Fruit fly (Drosophila melanogaster): ENCODE measurements around the gene CG15443.

The CG15443 gene

DNA sequence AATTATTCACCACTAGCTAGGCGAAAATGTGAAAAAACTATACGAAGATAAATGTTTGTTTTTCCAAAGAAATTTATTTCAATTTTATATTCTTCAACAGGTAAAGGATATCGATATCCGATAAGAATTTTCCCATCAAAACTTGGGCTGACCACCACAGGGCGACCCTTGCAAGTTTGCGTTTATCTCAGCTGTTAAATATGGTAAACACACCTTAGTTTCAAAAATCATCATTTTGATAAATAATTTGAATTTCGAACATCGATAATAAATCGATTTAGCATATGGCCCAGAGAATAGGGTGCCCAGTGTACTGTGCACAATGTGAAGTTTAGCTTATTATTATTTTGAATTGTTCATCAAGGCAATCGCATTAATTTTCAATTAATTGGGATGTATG, at the start of gene CG15443, which contains the start of gene Paris:
Gene CG15443, minus strand, starts transcription at position 125 of the 400 bp plus-strand sequence.
Gene Paris, plus strand, starts transcription at position 289 of the 400 bp plus-strand sequence.
- TF ChIP-seq CG7045 (GFP tag; optimal IDR thresholded peaks at IDR 0.05) = no peak
- no peak for TF ChIP-seq cnc (optimal IDR thresholded peaks at IDR 0.05)
- no peak for TF ChIP-seq kay (GFP tag; ENCODE audit: borderline replicate concordance)
- no peak for TF ChIP-seq tj (GFP tag; optimal IDR thresholded peaks at IDR 0.05)
- TF ChIP-seq Crg-1 (GFP tag; optimal IDR thresholded peaks at IDR 0.05) = peak; percentile 34
- no peak for TF ChIP-seq CG5204 (GFP tag; optimal IDR thresholded peaks at IDR 0.05)
- no peak for TF ChIP-seq CG1620 (GFP tag; optimal IDR thresholded peaks at IDR 0.05)

dm6 chr2L:4477978-4478377, 14.7 kb upstream of the CG15443 start:
- TF ChIP-seq CG1620 (GFP tag; optimal IDR thresholded peaks at IDR 0.05) = no peak
- TF ChIP-seq CG7045 (GFP tag; optimal IDR thresholded peaks at IDR 0.05) = no peak

dm6 chr2L:4476672-4477273, 13.5 kb upstream of the CG15443 start, which contains the start of gene ine:
Gene ine (minus strand): TSS chr2L:4477022.
- TF ChIP-seq Clk (GFP tag; optimal IDR thresholded peaks at IDR 0.05) (no peak), kay (GFP tag; ENCODE audit: borderline replicate concordance) (no peak), cnc (optimal IDR thresholded peaks at IDR 0.05) (no peak), CG11617 (GFP tag; optimal IDR thresholded peaks at IDR 0.05) (no peak), Mnt (GFP tag; optimal IDR thresholded peaks at IDR 0.05) (peak; percentile 1)

- peak; percentile 21 for TF ChIP-seq cic (GFP tag; optimal IDR thresholded peaks at IDR 0.05)
- TF ChIP-seq bab1 (GFP tag; optimal IDR thresholded peaks at IDR 0.05) = no peak
- no peak for TF ChIP-seq toe (GFP tag; optimal IDR thresholded peaks at IDR 0.05)
- TF ChIP-seq CG12768 (GFP tag; optimal IDR thresholded peaks at IDR 0.05) = peak; percentile 8
- TF ChIP-seq kay (GFP tag; ENCODE audit: borderline replicate concordance) = no peak
- peak; percentile 7 for TF ChIP-seq CG11617 (GFP tag; optimal IDR thresholded peaks at IDR 0.05)
- TF ChIP-seq tj (GFP tag; optimal IDR thresholded peaks at IDR 0.05) = no peak
Observed at dm6 chr2L:4475422-4475821, 12.2 kb upstream of the CG15443 start.

- no peak for TF ChIP-seq Mnt (GFP tag; optimal IDR thresholded peaks at IDR 0.05)
- TF ChIP-seq bab1 (GFP tag; optimal IDR thresholded peaks at IDR 0.05) = peak; percentile 59
Observed at dm6 chr2L:4464946-4465345, 1.7 kb upstream of the CG15443 start, which contains the start of gene FIG4. Gene FIG4 (plus strand): TSS chr2L:4465174.

DNA sequence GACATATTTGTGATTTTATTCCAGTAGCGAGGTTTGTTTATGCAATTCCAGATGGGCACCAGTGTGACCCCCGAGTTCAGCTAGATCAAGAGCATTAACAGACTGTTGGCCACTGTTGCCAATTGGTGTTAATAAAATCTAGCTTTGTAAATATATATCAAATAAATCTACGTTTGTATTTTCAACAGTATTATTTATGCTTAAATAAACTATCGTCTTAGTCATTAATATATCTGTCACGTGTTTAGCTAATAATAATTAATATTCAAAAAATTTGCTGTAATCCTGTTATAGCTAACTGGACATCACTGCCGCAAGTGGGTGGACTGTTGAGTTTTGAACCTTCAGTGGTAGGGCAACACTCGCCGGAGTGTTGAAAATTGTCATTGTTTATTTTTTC, 3.7 kb downstream of the CG15443 start, which contains the start of the genes mRpL27 and CG15435:
Gene mRpL27, minus strand, starts transcription at position 96 of the 400 bp plus-strand sequence.
Gene CG15435, plus strand, starts transcription at position 187 of the 400 bp plus-strand sequence.
- TF ChIP-seq kay (GFP tag; ENCODE audit: borderline replicate concordance) = no peak
- TF ChIP-seq CG5204 (GFP tag; optimal IDR thresholded peaks at IDR 0.05) = no peak
- no peak for TF ChIP-seq Crg-1 (GFP tag; optimal IDR thresholded peaks at IDR 0.05)
- TF ChIP-seq CG11617 (GFP tag; optimal IDR thresholded peaks at IDR 0.05) = peak; percentile 42
- peak; percentile 20 for TF ChIP-seq cic (GFP tag; optimal IDR thresholded peaks at IDR 0.05)
- TF ChIP-seq cnc (optimal IDR thresholded peaks at IDR 0.05) = no peak
- peak; percentile 74 for TF ChIP-seq CG12768 (GFP tag; optimal IDR thresholded peaks at IDR 0.05)
- TF ChIP-seq CG1620 (GFP tag; optimal IDR thresholded peaks at IDR 0.05) = peak; percentile 50
- TF ChIP-seq bab1 (GFP tag; optimal IDR thresholded peaks at IDR 0.05) = peak; percentile 49
- peak; percentile 26 for TF ChIP-seq CG7045 (GFP tag; optimal IDR thresholded peaks at IDR 0.05)
- peak; percentile 66 for TF ChIP-seq Mnt (GFP tag; optimal IDR thresholded peaks at IDR 0.05)
- peak; percentile 61 for TF ChIP-seq toe (GFP tag; optimal IDR thresholded peaks at IDR 0.05)
- TF ChIP-seq ovo (GFP tag; optimal IDR thresholded peaks at IDR 0.05) = no peak
- TF ChIP-seq Clk (GFP tag; optimal IDR thresholded peaks at IDR 0.05) = no peak
- TF ChIP-seq CG14711 (tag; optimal IDR thresholded peaks at IDR 0.05) = peak; percentile 81
- peak; percentile 54 for TF ChIP-seq Hr96 (GFP tag; optimal IDR thresholded peaks at IDR 0.05)
- peak; percentile 10 for TF ChIP-seq tj (GFP tag; optimal IDR thresholded peaks at IDR 0.05)
- peak; percentile 31 for TF ChIP-seq pad (GFP tag; optimal IDR thresholded peaks at IDR 0.05)
- peak; percentile 2 for TF ChIP-seq CG33017 (tag; optimal IDR thresholded peaks at IDR 0.05)
- TF ChIP-seq CG7101 (tag; optimal IDR thresholded peaks at IDR 0.05) = peak; percentile 41

DNA sequence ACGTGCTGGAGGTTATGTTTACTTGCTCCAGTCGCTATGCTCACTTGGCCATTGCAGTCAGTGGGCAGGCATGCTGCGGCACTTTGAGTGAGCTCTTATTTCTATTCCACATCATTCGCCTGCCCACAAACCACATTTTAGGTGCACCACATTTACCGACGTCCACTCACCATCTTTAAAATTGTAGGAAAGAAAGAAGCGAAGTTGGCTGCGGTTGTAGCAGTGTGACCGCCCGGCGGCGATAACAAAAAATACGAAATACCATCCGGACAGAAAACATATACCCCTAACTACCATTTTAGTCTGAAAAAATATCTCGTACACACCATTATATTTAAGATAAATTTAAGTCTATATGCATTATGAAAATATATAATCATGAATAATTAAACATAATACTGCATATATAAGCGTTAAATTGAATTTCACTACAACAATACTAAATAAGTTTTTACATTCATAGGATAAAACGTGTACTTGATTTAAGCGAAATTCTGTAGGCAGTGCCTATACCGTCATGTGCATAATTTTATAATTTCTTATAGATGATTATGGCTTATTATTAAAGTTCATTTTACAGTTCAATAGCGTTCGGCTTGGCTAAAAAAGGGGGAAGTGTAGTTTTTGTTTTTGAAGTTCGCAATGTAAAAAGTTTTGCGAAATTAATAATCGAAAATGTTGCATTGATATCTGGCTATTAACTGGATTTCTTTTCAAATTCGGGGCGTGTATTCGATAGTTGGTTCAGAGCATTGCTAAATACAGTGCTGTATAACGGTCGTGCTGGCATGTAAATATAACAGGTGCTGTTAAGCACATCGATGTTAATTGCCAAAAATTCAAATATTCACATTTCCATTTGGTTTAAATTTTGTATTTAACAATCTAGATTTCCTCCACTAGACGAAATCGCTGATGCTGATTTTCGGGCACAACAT, 4.9 kb downstream of the CG15443 start, which contains the start of gene RpL27A:
Gene RpL27A, minus strand, starts transcription at position 246 of the 938 bp plus-strand sequence.
- TF ChIP-seq CG7045 (GFP tag; optimal IDR thresholded peaks at IDR 0.05) (peak; percentile 74), pad (GFP tag; optimal IDR thresholded peaks at IDR 0.05) (peak; percentile 51), bab1 (GFP tag; optimal IDR thresholded peaks at IDR 0.05) (peak; percentile 81), tj (GFP tag; optimal IDR thresholded peaks at IDR 0.05) (peak; percentile 54), cnc (optimal IDR thresholded peaks at IDR 0.05) (no peak), CG14711 (tag; optimal IDR thresholded peaks at IDR 0.05) (peak; percentile 53), kay (GFP tag; ENCODE audit: borderline replicate concordance) (no peak), CG1620 (GFP tag; optimal IDR thresholded peaks at IDR 0.05) (peak; percentile 68), toe (GFP tag; optimal IDR thresholded peaks at IDR 0.05) (peak; percentile 68), cic (GFP tag; optimal IDR thresholded peaks at IDR 0.05) (peak; percentile 65), CG33017 (tag; optimal IDR thresholded peaks at IDR 0.05) (peak; percentile 61), ovo (GFP tag; optimal IDR thresholded peaks at IDR 0.05) (peak; percentile 72), Hr96 (GFP tag; optimal IDR thresholded peaks at IDR 0.05) (peak; percentile 77), CG12768 (GFP tag; optimal IDR thresholded peaks at IDR 0.05) (peak; percentile 60), CG11617 (GFP tag; optimal IDR thresholded peaks at IDR 0.05) (peak; percentile 88), CG5204 (GFP tag; optimal IDR thresholded peaks at IDR 0.05) (no peak), Mnt (GFP tag; optimal IDR thresholded peaks at IDR 0.05) (peak; percentile 93), Clk (GFP tag; optimal IDR thresholded peaks at IDR 0.05) (peak; percentile 30), Crg-1 (GFP tag; optimal IDR thresholded peaks at IDR 0.05) (peak; percentile 70), CG7101 (tag; optimal IDR thresholded peaks at IDR 0.05) (peak; percentile 85)

All from whole organism, adult.